Worm (Caenorhabditis elegans): ENCODE results near the gene C08F1.10.

ce11 chrII:1766715-1767114 lies 19.4 kb downstream of the C08F1.10 start:
- TF ChIP-seq flt-1 (GFP tag; IDR thresholded peaks at IDR 0.05), result no peak
- TF ChIP-seq T22C8.4 (GFP tag; IDR thresholded peaks at IDR 0.05), result no peak
